Fruit fly (Drosophila melanogaster) whole organism, embryonic: Measurements from ENCODE around the gene lectin-28C.

Experiments used
- Bgb ChIP-seq: fragments of 200-800 bp; sonication (Bioruptor generic); IDR thresholded peaks from 2 replicates; pipeline ENCODE4 v1.3.6; 2022; ENCODE audit warnings: missing biosample characterization, missing genetic modification characterization; ENCODE audit not compliant: partially characterized antibody
- C15 ChIP-seq: fragments of 200-800 bp; sonication (Bioruptor generic); IDR thresholded peaks from 3 replicates; pipeline ENCODE4 v1.3.6; 2022; ENCODE audit warnings: missing biosample characterization, missing genetic modification characterization
- CG11247 ChIP-seq: fragments of 200-800 bp; sonication (Bioruptor generic); IDR thresholded peaks from 2 replicates; pipeline ENCODE4 v1.3.6; 2022; ENCODE audit warnings: missing biosample characterization, missing genetic modification characterization
- CG11504 ChIP-seq: fragments of 200-800 bp; sonication (Bioruptor generic); optimal IDR thresholded peaks from 3 replicates; lab custom pipeline; 2019; ENCODE audit warnings: missing biosample characterization, mild to moderate bottlenecking, missing genetic modification characterization, moderate library complexity
- CG12769 ChIP-seq: fragments of 200-800 bp; sonication (Bioruptor generic); optimal IDR thresholded peaks from 2 replicates; lab custom pipeline; 2019; ENCODE audit warnings: missing biosample characterization, mild to moderate bottlenecking, missing genetic modification characterization, moderate library complexity
- CG13424 ChIP-seq: fragments of 200-800 bp; sonication (Bioruptor generic); optimal IDR thresholded peaks from 2 replicates; lab custom pipeline; 2019; ENCODE audit warnings: missing biosample characterization, mild to moderate bottlenecking, missing genetic modification characterization, moderate library complexity
- CG13894 ChIP-seq: fragments of 200-800 bp; sonication (Bioruptor generic); optimal IDR thresholded peaks from 3 replicates; lab custom pipeline; 2018; ENCODE audit warnings: missing biosample characterization, mild to moderate bottlenecking, missing genetic modification characterization, moderate library complexity
- CG1647 ChIP-seq: fragments of 200-800 bp; sonication (Bioruptor generic); optimal IDR thresholded peaks from 3 replicates; lab custom pipeline; 2016; ENCODE audit warnings: missing biosample characterization, missing genetic modification characterization
- CG2199 ChIP-seq: fragments of 200-800 bp; sonication (Bioruptor generic); IDR thresholded peaks from 3 replicates; pipeline ENCODE4 v1.3.6; 2022; ENCODE audit warnings: missing biosample characterization, missing genetic modification characterization
- CG31224 ChIP-seq: fragments of 200-800 bp; sonication (Bioruptor generic); IDR thresholded peaks from 2 replicates; pipeline ENCODE4 v1.3.6; 2022; ENCODE audit warnings: missing biosample characterization, missing genetic modification characterization
- CG3847 ChIP-seq: fragments of 200-800 bp; sonication (Bioruptor generic); IDR thresholded peaks from 2 replicates; pipeline ENCODE4 v1.3.6; 2022; ENCODE audit warnings: missing biosample characterization, missing genetic modification characterization
- CG4730 ChIP-seq: fragments of 200-800 bp; sonication (Bioruptor generic); IDR thresholded peaks from 2 replicates; pipeline ENCODE4 v1.3.6; 2022; ENCODE audit warnings: missing biosample characterization, missing genetic modification characterization
- CG5180 ChIP-seq: fragments of 200-800 bp; sonication (Bioruptor generic); optimal IDR thresholded peaks from 3 replicates; lab custom pipeline; 2017; ENCODE audit warnings: missing biosample characterization, missing genetic modification characterization, mild to moderate bottlenecking, moderate library complexity, missing genetic modification reagents
- CG6683 ChIP-seq: fragments of 200-800 bp; sonication (Bioruptor generic); optimal IDR thresholded peaks from 2 replicates; lab custom pipeline; 2017; ENCODE audit warnings: missing biosample characterization, mild to moderate bottlenecking, missing genetic modification characterization, missing genetic modification reagents
- CG8944 ChIP-seq: fragments of 200-800 bp; sonication (Bioruptor generic); optimal IDR thresholded peaks from 3 replicates; lab custom pipeline; 2016; ENCODE audit warnings: missing biosample characterization, missing genetic modification characterization
- CrebB ChIP-seq: fragments of 200-800 bp; sonication (Bioruptor generic); optimal IDR thresholded peaks from 3 replicates; lab custom pipeline; 2018; ENCODE audit warnings: missing biosample characterization, mild to moderate bottlenecking, missing genetic modification characterization
- Dek ChIP-seq: fragments of 200-800 bp; sonication (Bioruptor generic); optimal IDR thresholded peaks from 3 replicates; lab custom pipeline; 2019; ENCODE audit warnings: missing biosample characterization, mild to moderate bottlenecking, missing genetic modification characterization, moderate library complexity
- Dip2 ChIP-seq: fragments of 200-800 bp; sonication (Bioruptor generic); IDR thresholded peaks from 2 replicates; pipeline ENCODE4 v1.3.6; 2022; ENCODE audit warnings: missing biosample characterization, missing genetic modification characterization
- ERR ChIP-seq: fragments of 200-800 bp; sonication (Bioruptor generic); optimal IDR thresholded peaks from 2 replicates; lab custom pipeline; 2016; ENCODE audit warnings: missing biosample characterization, missing genetic modification characterization
- GATAe ChIP-seq: fragments of 200-800 bp; sonication (Bioruptor generic); conservative IDR thresholded peaks from 2 replicates; pipeline ENCODE4 v1.3.6; 2022; ENCODE audit warnings: missing biosample characterization, missing genetic modification characterization
- H2.0 ChIP-seq: fragments of 200-800 bp; sonication (Bioruptor generic); IDR thresholded peaks from 2 replicates; pipeline ENCODE4 v1.3.6; 2022; ENCODE audit warnings: missing biosample characterization, missing genetic modification characterization
- HLH4C ChIP-seq: fragments of 200-800 bp; sonication (Bioruptor generic); IDR thresholded peaks from 3 replicates; pipeline ENCODE4 v1.3.6; 2022; ENCODE audit warnings: missing biosample characterization, missing genetic modification characterization; ENCODE audit not compliant: partially characterized antibody
- Hmx ChIP-seq: fragments of 200-800 bp; sonication (Bioruptor generic); optimal IDR thresholded peaks from 2 replicates; lab custom pipeline; 2016; ENCODE audit warnings: missing biosample characterization, missing genetic modification characterization
- Hsf ChIP-seq: fragments of 200-800 bp; sonication (Bioruptor generic); optimal IDR thresholded peaks from 3 replicates; lab custom pipeline; 2016; ENCODE audit warnings: missing biosample characterization, missing genetic modification characterization
- Med ChIP-seq: fragments of 200-800 bp; sonication (Bioruptor generic); peaks from one replicate; lab custom pipeline; 2016; ENCODE audit warnings: missing biosample characterization, missing genetic modification characterization, mild to moderate bottlenecking, inconsistent platforms, moderate library complexity
- Mes4 ChIP-seq: fragments of 200-800 bp; sonication (Bioruptor generic); optimal IDR thresholded peaks from 2 replicates; lab custom pipeline; 2016; ENCODE audit warnings: missing biosample characterization, missing genetic modification characterization
- NFAT ChIP-seq: fragments of 200-800 bp; sonication (Bioruptor generic); IDR thresholded peaks from 2 replicates; pipeline ENCODE4 v1.3.6; 2022; ENCODE audit warnings: missing biosample characterization, missing genetic modification characterization
- Neu2 ChIP-seq: fragments of 200-800 bp; sonication (Bioruptor generic); optimal IDR thresholded peaks from 3 replicates; lab custom pipeline; 2016; ENCODE audit warnings: missing biosample characterization, missing genetic modification characterization, borderline replicate concordance
- Oli ChIP-seq: fragments of 200-800 bp; sonication (Bioruptor generic); optimal IDR thresholded peaks from 2 replicates; lab custom pipeline; 2018; ENCODE audit warnings: missing biosample characterization, mild to moderate bottlenecking, missing genetic modification characterization, moderate library complexity
- Rx ChIP-seq: fragments of 200-800 bp; sonication (Bioruptor generic); IDR thresholded peaks from 2 replicates; pipeline ENCODE4 v1.3.6; 2022; ENCODE audit warnings: missing biosample characterization, missing genetic modification characterization
- Sox100B ChIP-seq: fragments of 200-800 bp; sonication (Bioruptor generic); optimal IDR thresholded peaks from 3 replicates; lab custom pipeline; 2018; ENCODE audit warnings: missing biosample characterization, mild to moderate bottlenecking, missing genetic modification characterization
- Xbp1 ChIP-seq: fragments of 200-800 bp; sonication (Bioruptor generic); optimal IDR thresholded peaks from 3 replicates; lab custom pipeline; 2016; ENCODE audit warnings: missing biosample characterization, mild to moderate bottlenecking, missing genetic modification characterization
- abd-A ChIP-seq: fragments of 200-800 bp; sonication (Bioruptor generic); optimal IDR thresholded peaks from 3 replicates; lab custom pipeline; 2019; ENCODE audit warnings: missing biosample characterization, mild to moderate bottlenecking, missing genetic modification characterization, moderate library complexity
- ara ChIP-seq: fragments of 200-800 bp; sonication (Bioruptor generic); IDR thresholded peaks from 2 replicates; pipeline ENCODE4 v1.3.6; 2022; ENCODE audit warnings: missing biosample characterization, missing genetic modification characterization
- ase ChIP-seq: fragments of 200-800 bp; sonication (Bioruptor generic); IDR thresholded peaks from 3 replicates; pipeline ENCODE4 v1.3.6; 2022; ENCODE audit warnings: missing biosample characterization, missing genetic modification characterization
- bowl ChIP-seq: fragments of 200-800 bp; sonication (Bioruptor generic); IDR thresholded peaks from 2 replicates; pipeline ENCODE4 v1.3.6; 2022; ENCODE audit warnings: missing biosample characterization, missing genetic modification characterization
- cas ChIP-seq: fragments of 200-800 bp; sonication (Bioruptor generic); IDR thresholded peaks from 2 replicates; pipeline ENCODE4 v1.3.6; 2022; ENCODE audit warnings: missing biosample characterization, missing genetic modification characterization
- dan ChIP-seq: fragments of 200-800 bp; sonication (Bioruptor generic); IDR thresholded peaks from 2 replicates; pipeline ENCODE4 v1.3.6; 2022; ENCODE audit warnings: missing biosample characterization, missing genetic modification characterization
- dati ChIP-seq: fragments of 200-800 bp; sonication (Bioruptor generic); IDR thresholded peaks from 2 replicates; pipeline ENCODE4 v1.3.6; 2022; ENCODE audit warnings: missing biosample characterization, missing genetic modification characterization
- ftz-f1 ChIP-seq: fragments of 200-800 bp; sonication (Bioruptor generic); optimal IDR thresholded peaks from 2 replicates; lab custom pipeline; 2016; ENCODE audit warnings: missing biosample characterization, missing genetic modification characterization
- gce ChIP-seq: fragments of 200-800 bp; sonication (Bioruptor generic); IDR thresholded peaks from 3 replicates; pipeline ENCODE4 v1.3.6; 2022; ENCODE audit warnings: missing biosample characterization, missing genetic modification characterization
- gcm2 ChIP-seq: fragments of 200-800 bp; sonication (Bioruptor generic); optimal IDR thresholded peaks from 2 replicates; lab custom pipeline; 2016; ENCODE audit warnings: missing biosample characterization, missing genetic modification characterization
- lilli ChIP-seq: fragments of 200-800 bp; sonication (Bioruptor generic); optimal IDR thresholded peaks from 3 replicates; lab custom pipeline; 2016; ENCODE audit warnings: missing biosample characterization, missing genetic modification characterization
- lmd ChIP-seq: fragments of 200-800 bp; sonication (Bioruptor generic); IDR thresholded peaks from 2 replicates; pipeline ENCODE4 v1.3.6; 2022; ENCODE audit warnings: missing biosample characterization, missing genetic modification characterization
- lola ChIP-seq, 3 experiments: fragments of >200 bp in 2 of 3; fragments of 200-800 bp in 1 of 3; sonication (Bioruptor generic) in 1 of 3; optimal IDR thresholded peaks; 2 replicates each; lab custom pipeline; 2017 to 2019; ENCODE audit warnings: missing biosample characterization in 3 of 3, missing genetic modification characterization in 3 of 3, mild to moderate bottlenecking in 1 of 3, moderate library complexity in 1 of 3
- mld ChIP-seq: fragments of 200-800 bp; sonication (Bioruptor generic); IDR thresholded peaks from 3 replicates; pipeline ENCODE4 v1.3.6; 2022; ENCODE audit warnings: missing biosample characterization, missing genetic modification characterization; ENCODE audit not compliant: partially characterized antibody
- p53 ChIP-seq: fragments of 200-800 bp; sonication (Bioruptor generic); optimal IDR thresholded peaks from 2 replicates; lab custom pipeline; 2016; ENCODE audit warnings: missing biosample characterization, missing genetic modification characterization
- sens ChIP-seq: fragments of 200-800 bp; sonication (Bioruptor generic); peaks from one replicate; lab custom pipeline; 2016; ENCODE audit warnings: missing biosample characterization, missing genetic modification characterization
- sens-2 ChIP-seq: fragments of 200-800 bp; sonication (Bioruptor generic); IDR thresholded peaks from 2 replicates; pipeline ENCODE4 v1.3.6; 2022; ENCODE audit warnings: missing biosample characterization, missing genetic modification characterization
- slou ChIP-seq: fragments of 200-800 bp; sonication (Bioruptor generic); optimal IDR thresholded peaks from 3 replicates; lab custom pipeline; 2016; ENCODE audit warnings: missing biosample characterization, missing genetic modification characterization
- so ChIP-seq: fragments of 200-800 bp; sonication (Bioruptor generic); IDR thresholded peaks from 3 replicates; pipeline ENCODE4 v1.3.6; 2022; ENCODE audit warnings: missing biosample characterization, missing genetic modification characterization
- sob ChIP-seq: fragments of 200-800 bp; sonication (Bioruptor generic); IDR thresholded peaks from 2 replicates; pipeline ENCODE4 v1.3.6; 2022; ENCODE audit warnings: missing biosample characterization, missing genetic modification characterization
- trh ChIP-seq: fragments of 200-800 bp; sonication (Bioruptor generic); optimal IDR thresholded peaks from 2 replicates; lab custom pipeline; 2016; ENCODE audit warnings: missing biosample characterization, missing genetic modification characterization

The lectin-28C gene

DNA sequence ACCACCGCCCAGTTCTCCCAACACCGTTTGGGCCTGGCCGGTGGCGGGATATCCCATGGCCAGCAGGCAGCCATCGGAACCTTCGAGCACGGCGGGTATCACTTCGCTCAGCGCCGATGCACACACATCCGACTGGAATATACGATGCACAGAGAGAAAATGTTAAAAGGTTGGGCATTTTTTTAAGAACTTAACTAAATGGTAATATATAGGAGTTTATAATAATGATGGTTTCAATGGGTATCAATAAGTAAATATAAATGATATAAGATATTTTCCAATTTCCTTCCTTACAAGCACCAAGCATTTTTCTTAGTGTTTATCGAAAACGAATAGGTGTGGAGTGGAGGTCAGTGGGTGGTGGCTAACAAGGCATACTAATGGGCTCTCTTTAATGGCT lies 5.3 kb upstream of the lectin-28C start (continued):
- no peak for TF ChIP-seq CG13894 (tag; lab: Kevin White, UChicago)
- TF ChIP-seq lola (GFP tag; optimal IDR thresholded peaks at IDR 0.05; lab: Kevin White, UChicago) = peak in 1 of 3 experiments; percentile 23
- no peak for TF ChIP-seq CG8944 (GFP tag; lab: Kevin White, UChicago)
- no peak for TF ChIP-seq p53 (GFP tag; lab: Kevin White, UChicago)
- no peak for TF ChIP-seq slou (GFP tag; lab: Kevin White, UChicago)
- TF ChIP-seq CG6683 = no peak
- no peak for TF ChIP-seq CG11247 (GFP tag; lab: Robert Waterston, UW)
- TF ChIP-seq C15 (GFP tag; lab: Robert Waterston, UW) = no peak
- TF ChIP-seq Bgb (GFP tag; lab: Robert Waterston, UW) = no peak
- no peak for TF ChIP-seq Hsf
- no peak for TF ChIP-seq bowl (GFP tag; lab: Robert Waterston, UW)
- TF ChIP-seq CrebB = no peak
- TF ChIP-seq ERR (GFP tag; lab: Kevin White, UChicago) = no peak
- TF ChIP-seq CG1647 (GFP tag; lab: Kevin White, UChicago) = no peak
- TF ChIP-seq Dek = no peak
- TF ChIP-seq CG13424 = peak; percentile 9
- no peak for TF ChIP-seq Dip2 (GFP tag; lab: Robert Waterston, UW)
- peak; percentile 31 for TF ChIP-seq Oli
- no peak for TF ChIP-seq NFAT (GFP tag; lab: Robert Waterston, UW)
- peak; percentile 40; the same call in 1 of the 2 replicates for TF ChIP-seq ara (GFP tag; lab: Robert Waterston, UW)
- no peak for TF ChIP-seq sens-2 (GFP tag; lab: Robert Waterston, UW)
- peak; percentile 79 for TF ChIP-seq sens (GFP tag; lab: Kevin White, UChicago)
- TF ChIP-seq CG31224 = no peak
- TF ChIP-seq dan = no peak
- peak; percentile 40 for TF ChIP-seq lmd (GFP tag; lab: Robert Waterston, UW)
- peak; percentile 62 for TF ChIP-seq CG11504 (tag; lab: Kevin White, UChicago)
- no peak for TF ChIP-seq GATAe (GFP tag; lab: Robert Waterston, UW)
- TF ChIP-seq sob = no peak
- TF ChIP-seq CG12769 (tag; lab: Kevin White, UChicago) = no peak
- TF ChIP-seq mld (GFP tag; lab: Robert Waterston, UW) = no peak
- TF ChIP-seq cas (GFP tag; lab: Robert Waterston, UW) = no peak
- TF ChIP-seq Xbp1 = peak; percentile 23
- no peak for TF ChIP-seq abd-A
- TF ChIP-seq Neu2 (GFP tag; lab: Kevin White, UChicago) = no peak
- 0 out of 2 replicates have a peak, but pooled peaks have one; percentile 20 for TF ChIP-seq H2.0 (GFP tag; lab: Robert Waterston, UW)
- 0 out of 2 replicates have a peak, but pooled peaks have one; percentile 17 for TF ChIP-seq Rx (GFP tag; lab: Robert Waterston, UW)
- no peak for TF ChIP-seq CG3847 (GFP tag; lab: Robert Waterston, UW)
- TF ChIP-seq trh (GFP tag; lab: Kevin White, UChicago) = no peak
- no peak for TF ChIP-seq CG2199
- no peak for TF ChIP-seq so
- peak; percentile 13 for TF ChIP-seq lilli (GFP tag; lab: Kevin White, UChicago)
- no peak for TF ChIP-seq ase (GFP tag; lab: Robert Waterston, UW)
- no peak for TF ChIP-seq CG4730
- peak; percentile 44 for TF ChIP-seq Med (GFP tag; lab: Kevin White, UChicago)
- no peak for TF ChIP-seq gcm2 (GFP tag; lab: Kevin White, UChicago)
- TF ChIP-seq HLH4C (GFP tag; lab: Robert Waterston, UW) = no peak
- TF ChIP-seq ftz-f1 (GFP tag; lab: Kevin White, UChicago) = no peak
- no peak for TF ChIP-seq Hmx
- no peak for TF ChIP-seq Mes4
- TF ChIP-seq Sox100B (GFP tag; lab: Kevin White, UChicago) = peak; percentile 8
- TF ChIP-seq gce = no peak
- no peak for TF ChIP-seq CG5180
- TF ChIP-seq dati = no peak
